Fruit fly (Drosophila melanogaster): Measurements from ENCODE around the gene eEF1gamma.

Gene eEF1gamma

dm6 chr3R:29219948-29220347 is at the start of gene eEF1gamma (continued):
- peak; percentile 98 for TF ChIP-seq CG1233 (GFP tag; optimal IDR thresholded peaks at IDR 0.05)
- peak; percentile 91 for TF ChIP-seq HLH3B (GFP tag; IDR thresholded peaks at IDR 0.05)
- TF ChIP-seq eve (GFP tag; optimal IDR thresholded peaks at IDR 0.05), result no peak
- TF ChIP-seq CG33213 (GFP tag; optimal IDR thresholded peaks at IDR 0.05), result peak; percentile 97
- TF ChIP-seq Nf-YB (GFP tag; optimal IDR thresholded peaks at IDR 0.05), result peak; percentile 83
- peak; percentile 79 for TF ChIP-seq jing (GFP tag; optimal IDR thresholded peaks at IDR 0.05)
- peak; percentile 94 for TF ChIP-seq CG16813 (GFP tag; IDR thresholded peaks at IDR 0.05; ENCODE audit: partially characterized antibody)
- TF ChIP-seq CG7372 (GFP tag; IDR thresholded peaks at IDR 0.05), result peak; percentile 88
- peak; percentile 97 for TF ChIP-seq CG13624 (GFP tag; optimal IDR thresholded peaks at IDR 0.05)
- peak; percentile 90 for TF ChIP-seq CG10462 (GFP tag; optimal IDR thresholded peaks at IDR 0.05)
- no peak for TF ChIP-seq h (optimal IDR thresholded peaks at IDR 0.05)
- peak; percentile 95 for TF ChIP-seq CG6854 (GFP tag; optimal IDR thresholded peaks at IDR 0.05)
- TF ChIP-seq sug (tag; optimal IDR thresholded peaks at IDR 0.05), result peak; percentile 93
- peak; percentile 68 for TF ChIP-seq ab (GFP tag; optimal IDR thresholded peaks at IDR 0.05)
- peak; percentile 97 for TF ChIP-seq CG17328 (GFP tag; IDR thresholded peaks at IDR 0.05)
- peak; percentile 98 for TF ChIP-seq NfI (GFP tag; optimal IDR thresholded peaks at IDR 0.05)
- TF ChIP-seq CG10431 (GFP tag; optimal IDR thresholded peaks at IDR 0.05), result peak; percentile 95
- peak; percentile 96 for TF ChIP-seq CG10209 (GFP tag; optimal IDR thresholded peaks at IDR 0.05)
- peak; percentile 88 for TF ChIP-seq Dref (GFP tag; IDR thresholded peaks at IDR 0.05)
- peak in 1 of 2 experiments; percentile 82 for TF ChIP-seq Eip74EF (GFP tag; optimal IDR thresholded peaks at IDR 0.05)
- peak; percentile 97 for TF ChIP-seq CG12071 (GFP tag; optimal IDR thresholded peaks at IDR 0.05)
- TF ChIP-seq so (GFP tag; IDR thresholded peaks at IDR 0.05), result peak; percentile 96
- TF ChIP-seq Mes4 (GFP tag; optimal IDR thresholded peaks at IDR 0.05), result peak; percentile 98
- TF ChIP-seq mld (GFP tag; IDR thresholded peaks at IDR 0.05; ENCODE audit: partially characterized antibody), result peak; percentile 89
- peak; percentile 94 for TF ChIP-seq CG15514 (GFP tag; optimal IDR thresholded peaks at IDR 0.05)
- peak; percentile 93 for TF ChIP-seq CG17361 (GFP tag; IDR thresholded peaks at IDR 0.05)
- no peak for TF ChIP-seq Hmx (GFP tag; optimal IDR thresholded peaks at IDR 0.05)
- TF ChIP-seq scrt (GFP tag; optimal IDR thresholded peaks at IDR 0.05), result peak; percentile 93
- TF ChIP-seq MBD-R2 (GFP tag; IDR thresholded peaks at IDR 0.05), result peak; percentile 85
- TF ChIP-seq sob (GFP tag; IDR thresholded peaks at IDR 0.05), result peak; percentile 97
- peak; percentile 92 for TF ChIP-seq CG6254 (GFP tag; optimal IDR thresholded peaks at IDR 0.05)
- TF ChIP-seq Fer3 (tag; optimal IDR thresholded peaks at IDR 0.05), result peak; percentile 95
- TF ChIP-seq Rx (GFP tag; IDR thresholded peaks at IDR 0.05), result peak; percentile 94
- peak; percentile 90 for TF ChIP-seq CG12769 (tag; optimal IDR thresholded peaks at IDR 0.05)
- TF ChIP-seq Atf6 (GFP tag; IDR thresholded peaks at IDR 0.05), result peak; percentile 94
- peak; percentile 92 for TF ChIP-seq nmo (GFP tag; optimal IDR thresholded peaks at IDR 0.05)
- peak; percentile 89 for TF ChIP-seq Six4 (GFP tag; optimal IDR thresholded peaks at IDR 0.05)
- peak; percentile 85 to 98 for TF ChIP-seq dpn (GFP tag; optimal IDR thresholded peaks at IDR 0.05)
- TF ChIP-seq CG10267 (tag; optimal IDR thresholded peaks at IDR 0.05), result peak; percentile 94
- peak; percentile 94 for TF ChIP-seq gsb (GFP tag; IDR thresholded peaks at IDR 0.05)
- peak; percentile 88 for TF ChIP-seq CG31224 (GFP tag; IDR thresholded peaks at IDR 0.05)
- peak; percentile 82 for TF ChIP-seq CG2129 (GFP tag; IDR thresholded peaks at IDR 0.05; ENCODE audit: partially characterized antibody)
- peak; percentile 70 for TF ChIP-seq Elba2 (GFP tag; optimal IDR thresholded peaks at IDR 0.05)
- peak; percentile 94 for TF ChIP-seq Hsf (GFP tag; optimal IDR thresholded peaks at IDR 0.05)
- TF ChIP-seq lilli (GFP tag; optimal IDR thresholded peaks at IDR 0.05), result peak; percentile 91
- peak; percentile 93 for TF ChIP-seq CG1024 (GFP tag; IDR thresholded peaks at IDR 0.05)
- peak; percentile 85 for TF ChIP-seq tx (GFP tag; optimal IDR thresholded peaks at IDR 0.05)
- peak; percentile 86 for TF ChIP-seq CG8281 (tag; optimal IDR thresholded peaks at IDR 0.05)
- peak; percentile 95 for TF ChIP-seq CG11723 (GFP tag; optimal IDR thresholded peaks at IDR 0.05)
- TF ChIP-seq CG2875 (GFP tag; optimal IDR thresholded peaks at IDR 0.05), result peak; percentile 95
- peak; percentile 94 for TF ChIP-seq gcm2 (GFP tag; optimal IDR thresholded peaks at IDR 0.05)

Data from whole organism, embryonic.